Worm (Caenorhabditis elegans): Measurements from ENCODE around the gene Y11D7A.3.

Gene Y11D7A.3

DNA sequence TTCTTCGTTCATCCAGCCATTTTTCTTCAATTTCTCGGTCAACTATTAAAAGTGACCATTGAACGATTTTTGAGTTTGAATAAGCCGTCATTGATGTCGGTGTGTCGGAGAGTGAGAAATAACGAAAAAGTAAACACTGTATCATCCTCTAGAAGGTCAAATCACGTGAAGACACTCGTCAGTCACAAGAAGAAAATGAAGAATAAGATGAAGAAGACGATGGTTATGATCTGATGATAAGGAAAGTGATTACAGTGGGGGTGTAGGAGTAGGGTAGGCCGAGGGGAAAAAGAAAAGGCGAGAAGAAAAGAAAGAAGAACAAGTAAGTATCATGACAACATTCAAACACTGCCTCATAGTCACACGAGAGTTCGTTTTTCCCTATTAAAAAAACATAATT lies 34.8 kb upstream of the Y11D7A.3 start (continued):
- peak; percentile 6 for TF ChIP-seq lin-13 (GFP tag; optimal IDR thresholded peaks at IDR 0.05)
- no peak for TF ChIP-seq fkh-10 (GFP tag; optimal IDR thresholded peaks at IDR 0.05)
- 0 out of 2 replicates have a peak, but pooled peaks have one; percentile 29 for TF ChIP-seq lin-1 (GFP tag; IDR thresholded peaks at IDR 0.05)
- TF ChIP-seq set-16 (GFP tag; IDR thresholded peaks at IDR 0.05): no peak; the same call in 1 of the 2 replicates
- no peak for TF ChIP-seq ZK546.5 (tag; optimal IDR thresholded peaks at IDR 0.05)
- TF ChIP-seq rbr-2 (tag; optimal IDR thresholded peaks at IDR 0.05): no peak
- TF ChIP-seq nhr-102 (tag; optimal IDR thresholded peaks at IDR 0.05): peak; percentile 27
- no peak for TF ChIP-seq daf-19 (GFP tag; conservative IDR thresholded peaks at IDR 0.05)
- TF ChIP-seq mdl-1 (tag; optimal IDR thresholded peaks at IDR 0.05): peak; percentile 30 to 75
- 0 out of 2 replicates have a peak, but pooled peaks have one; percentile 16 for TF ChIP-seq pha-4 (GFP tag; IDR thresholded peaks at IDR 0.05)
- peak; percentile 73 for TF ChIP-seq pha-4 (tag; optimal IDR thresholded peaks at IDR 0.05)
- TF ChIP-seq aha-1 (tag): no peak
- no peak for TF ChIP-seq ceh-28 (tag; optimal IDR thresholded peaks at IDR 0.05)
- 0 out of 2 replicates have a peak, but pooled peaks have one; percentile 46 for TF ChIP-seq php-3 (GFP tag; IDR thresholded peaks at IDR 0.05)
- TF ChIP-seq F10B5.3 (tag; optimal IDR thresholded peaks at IDR 0.05): no peak
- no peak for TF ChIP-seq spr-1 (tag; optimal IDR thresholded peaks at IDR 0.05)
- TF ChIP-seq nhr-237 (tag; optimal IDR thresholded peaks at IDR 0.05): no peak
- 0 out of 2 replicates have a peak, but pooled peaks have one; percentile 7 for TF ChIP-seq hmg-1.1 (GFP tag; IDR thresholded peaks at IDR 0.05)
- peak; percentile 49 for TF ChIP-seq mxl-3 (GFP tag; optimal IDR thresholded peaks at IDR 0.05)
- TF ChIP-seq hif-1 (tag; optimal IDR thresholded peaks at IDR 0.05): peak in 1 of 2 experiments; percentile 38
- TF ChIP-seq daf-12 (tag; optimal IDR thresholded peaks at IDR 0.05): no peak
- TF ChIP-seq nhr-6 (tag; optimal IDR thresholded peaks at IDR 0.05): peak; percentile 10
- no peak for TF ChIP-seq aly-2 (tag; optimal IDR thresholded peaks at IDR 0.05)
- TF ChIP-seq egl-27 (tag; optimal IDR thresholded peaks at IDR 0.05): no peak
- no peak for TF ChIP-seq gei-8 (GFP tag; optimal IDR thresholded peaks at IDR 0.05)
- TF ChIP-seq ztf-7 (tag; optimal IDR thresholded peaks at IDR 0.05): no peak
- TF ChIP-seq ceh-82 (tag; optimal IDR thresholded peaks at IDR 0.05): no peak
- TF ChIP-seq dve-1 (tag; optimal IDR thresholded peaks at IDR 0.05; ENCODE audit: insufficient read depth): peak; percentile 88
- no peak for TF ChIP-seq nhr-76 (tag; optimal IDR thresholded peaks at IDR 0.05)
- peak; percentile 31 for TF ChIP-seq mes-2 (tag; optimal IDR thresholded peaks at IDR 0.05; ENCODE audit: poor library complexity, severe bottlenecking)
- TF ChIP-seq snpc-1.2 (GFP tag; IDR thresholded peaks at IDR 0.05): no peak
- TF ChIP-seq nhr-25 (tag; optimal IDR thresholded peaks at IDR 0.05; ENCODE audit: borderline replicate concordance, insufficient read depth): peak; percentile 76
- TF ChIP-seq ceh-20 (GFP tag; IDR thresholded peaks at IDR 0.05): no peak
- TF ChIP-seq sdz-12 (GFP tag; optimal IDR thresholded peaks at IDR 0.05): no peak
- TF ChIP-seq D1046.2 (GFP tag; IDR thresholded peaks at IDR 0.05): no peak
- no peak for TF ChIP-seq Y48G9A.11 (GFP tag; IDR thresholded peaks at IDR 0.05)
- TF ChIP-seq hlh-11 (tag; optimal IDR thresholded peaks at IDR 0.05): peak; percentile 88
- TF ChIP-seq nhr-10 (tag; optimal IDR thresholded peaks at IDR 0.05): peak; percentile 57
- no peak for TF ChIP-seq zip-11 (GFP tag; IDR thresholded peaks at IDR 0.05)
- TF ChIP-seq nhr-111 (GFP tag; optimal IDR thresholded peaks at IDR 0.05): no peak
- no peak for TF ChIP-seq F26F4.8 (GFP tag; conservative IDR thresholded peaks at IDR 0.05)
- TF ChIP-seq zip-2 (tag; optimal IDR thresholded peaks at IDR 0.05): no peak
- no peak for TF ChIP-seq ceh-32 (tag; optimal IDR thresholded peaks at IDR 0.05; ENCODE audit: poor library complexity)
- no peak for TF ChIP-seq unc-39 (tag; optimal IDR thresholded peaks at IDR 0.05)
- TF ChIP-seq unc-62 (GFP tag; optimal IDR thresholded peaks at IDR 0.05 in 1 of 2): peak in 1 of 2 experiments; percentile 92
- TF ChIP-seq unc-62 (tag; optimal IDR thresholded peaks at IDR 0.05): no peak
- TF ChIP-seq R02D3.7 (tag; optimal IDR thresholded peaks at IDR 0.05): no peak
- TF ChIP-seq ces-1 (GFP tag; optimal IDR thresholded peaks at IDR 0.05): no peak
- TF ChIP-seq nhr-28 (tag; optimal IDR thresholded peaks at IDR 0.05): peak; percentile 90
- TF ChIP-seq daf-16 (GFP tag; optimal IDR thresholded peaks at IDR 0.05): no peak
- peak; percentile 87 for TF ChIP-seq daf-16 (tag; optimal IDR thresholded peaks at IDR 0.05)
- no peak for TF ChIP-seq vab-7 (GFP tag; IDR thresholded peaks at IDR 0.05)

All from whole organism, L4 larva.